Fruit fly (Drosophila melanogaster) whole organism, wandering third instar larva: Measurements from ENCODE around the gene PXo.

Experiments
- Abd-B ChIP-seq: fragments of >200 bp; optimal IDR thresholded peaks from 2 replicates; lab custom pipeline; 2017; ENCODE audit warnings: missing biosample characterization, missing genetic modification characterization
- CrebA ChIP-seq: fragments of 200-800 bp; sonication (Bioruptor generic); optimal IDR thresholded peaks from 2 replicates; lab custom pipeline; 2016; ENCODE audit warnings: missing biosample characterization, mild to moderate bottlenecking, missing genetic modification characterization, borderline replicate concordance
- Dfd ChIP-seq: fragments of >200 bp; optimal IDR thresholded peaks from 2 replicates; lab custom pipeline; 2017; ENCODE audit warnings: missing biosample characterization, missing genetic modification characterization
- Dif ChIP-seq: fragments of 200-275, 200-300 bp; sonication (Bioruptor generic); optimal IDR thresholded peaks from 2 replicates; lab custom pipeline; 2018; ENCODE audit warnings: missing biosample characterization, missing genetic modification characterization; ENCODE audit not compliant: partially characterized antibody
- HLH106 ChIP-seq: fragments of 200-800 bp; optimal IDR thresholded peaks from 3 replicates; lab custom pipeline; 2019; ENCODE audit warnings: missing biosample characterization, mild to moderate bottlenecking, missing genetic modification characterization, moderate library complexity
- Hnf4 ChIP-seq: fragments of 200-800 bp; sonication (Bioruptor generic); optimal IDR thresholded peaks from 2 replicates; lab custom pipeline; 2016; ENCODE audit warnings: missing biosample characterization, mild to moderate bottlenecking, missing genetic modification characterization
- Hr78 ChIP-seq: fragments of >200 bp; optimal IDR thresholded peaks from 2 replicates; lab custom pipeline; 2017; ENCODE audit warnings: missing biosample characterization, missing genetic modification characterization
- OdsH ChIP-seq: fragments of 200-800 bp; sonication (Bioruptor generic); optimal IDR thresholded peaks from 2 replicates; lab custom pipeline; 2016; ENCODE audit warnings: missing biosample characterization, mild to moderate bottlenecking, missing genetic modification characterization
- lola ChIP-seq: fragments of >200 bp; optimal IDR thresholded peaks from 2 replicates; lab custom pipeline; 2017; ENCODE audit warnings: missing biosample characterization, missing genetic modification characterization
- tai ChIP-seq: sonication (Bioruptor generic); optimal IDR thresholded peaks from 2 replicates; lab custom pipeline; 2016; ENCODE audit warnings: missing biosample characterization, missing genetic modification characterization
- usp ChIP-seq: fragments of >200 bp; optimal IDR thresholded peaks from 2 replicates; lab custom pipeline; 2017; ENCODE audit warnings: missing biosample characterization, missing genetic modification characterization

DNA sequence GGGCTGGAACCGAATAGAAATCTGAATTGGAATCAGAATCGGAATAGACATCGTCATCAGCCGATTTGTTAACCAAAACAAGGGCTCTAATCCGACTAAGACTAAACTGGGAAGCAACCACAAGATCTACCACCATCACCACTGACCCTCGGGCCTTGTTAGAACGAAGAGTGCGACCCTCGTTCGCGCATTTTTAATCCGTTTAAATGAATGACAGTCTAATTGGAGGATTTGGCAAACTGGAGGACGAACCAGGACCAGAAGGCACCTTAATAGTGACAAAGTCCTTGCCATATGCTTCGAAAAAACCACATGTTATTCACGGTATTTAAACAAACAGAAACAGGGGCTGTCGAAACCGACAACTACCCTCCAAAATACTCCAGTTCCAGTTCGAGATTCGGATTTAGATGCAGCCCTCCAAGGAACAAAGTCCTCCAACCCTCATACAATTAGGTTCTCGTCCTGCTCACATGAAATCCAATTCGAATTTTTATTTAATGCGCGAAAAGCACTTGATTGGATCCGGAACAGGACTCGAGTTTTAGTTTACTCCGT is 42.3 kb downstream of the PXo start:
- no peak for TF ChIP-seq Dif (GFP tag; lab: Kevin White, UChicago)
- no peak for TF ChIP-seq lola (GFP tag; lab: Kevin White, UChicago)
- TF ChIP-seq Hnf4 (GFP tag; lab: Kevin White, UChicago) = no peak
- TF ChIP-seq Hr78 = no peak
- TF ChIP-seq Abd-B (GFP tag; lab: Kevin White, UChicago) = no peak
- no peak for TF ChIP-seq HLH106 (tag; lab: Kevin White, UChicago)
- TF ChIP-seq tai (GFP tag; lab: Kevin White, UChicago) = no peak
- TF ChIP-seq usp (GFP tag; lab: Kevin White, UChicago) = no peak
- TF ChIP-seq OdsH = no peak
- TF ChIP-seq Dfd = no peak
- TF ChIP-seq CrebA (GFP tag; lab: Kevin White, UChicago) = no peak
